Fruit fly (Drosophila melanogaster): ENCODE results near the gene CG14569.

CG14569 gene

dm6 chr3L:21718233-21718632, 13.1 kb downstream of the CG14569 start:
- TF ChIP-seq CG12605 (GFP tag; IDR thresholded peaks at IDR 0.05) (no peak), EcR (GFP tag; optimal IDR thresholded peaks at IDR 0.05) (no peak), CG10348 (GFP tag; IDR thresholded peaks at IDR 0.05) (no peak)

dm6 chr3L:21715974-21716373, 15.4 kb downstream of the CG14569 start:
- TF ChIP-seq Snoo (tag; optimal IDR thresholded peaks at IDR 0.05) (no peak), Pif1A (GFP tag; optimal IDR thresholded peaks at IDR 0.05) (peak; percentile 35), rn (GFP tag; IDR thresholded peaks at IDR 0.05) (no peak), gl (tag; optimal IDR thresholded peaks at IDR 0.05) (no peak), CG8301 (tag; optimal IDR thresholded peaks at IDR 0.05) (peak; percentile 56), CG17806 (tag; optimal IDR thresholded peaks at IDR 0.05) (peak; percentile 46), CG15710 (tag; optimal IDR thresholded peaks at IDR 0.05) (peak; percentile 36), CG13204 (GFP tag; optimal IDR thresholded peaks at IDR 0.05) (no peak), CG14655 (GFP tag; optimal IDR thresholded peaks at IDR 0.05) (peak; percentile 70), CG9948 (tag; optimal IDR thresholded peaks at IDR 0.05) (peak; percentile 45), CG34367 (tag; optimal IDR thresholded peaks at IDR 0.05) (peak; percentile 16), CG8159 (tag; optimal IDR thresholded peaks at IDR 0.05) (peak; percentile 43), Pif1B (GFP tag; optimal IDR thresholded peaks at IDR 0.05) (no peak)

dm6 chr3L:21709785-21710591, 21.4 kb downstream of the CG14569 start:
- no peak for TF ChIP-seq rn (GFP tag; IDR thresholded peaks at IDR 0.05)
- no peak for TF ChIP-seq CG12605 (GFP tag; IDR thresholded peaks at IDR 0.05)
- peak; percentile 89 for TF ChIP-seq CG9948 (tag; optimal IDR thresholded peaks at IDR 0.05)
- peak; percentile 12; the same call in 1 of the 3 replicates for TF ChIP-seq CG4496 (GFP tag; IDR thresholded peaks at IDR 0.05)
- peak; percentile 72 for TF ChIP-seq Pif1B (GFP tag; optimal IDR thresholded peaks at IDR 0.05)
- peak; percentile 92 for TF ChIP-seq CG8159 (tag; optimal IDR thresholded peaks at IDR 0.05)
- TF ChIP-seq Snoo (tag; optimal IDR thresholded peaks at IDR 0.05) = peak; percentile 69
- peak; percentile 28 for TF ChIP-seq Pif1A (GFP tag; optimal IDR thresholded peaks at IDR 0.05)
- TF ChIP-seq CG10348 (GFP tag; IDR thresholded peaks at IDR 0.05) = no peak
- TF ChIP-seq gl (tag; optimal IDR thresholded peaks at IDR 0.05) = peak; percentile 57
- no peak for TF ChIP-seq CG32121 (GFP tag; IDR thresholded peaks at IDR 0.05)
- TF ChIP-seq fd96Ca (GFP tag; IDR thresholded peaks at IDR 0.05) = peak; percentile 55; the same call in 1 of the 3 replicates
- TF ChIP-seq CG14655 (GFP tag; optimal IDR thresholded peaks at IDR 0.05) = peak; percentile 91
- no peak for TF ChIP-seq Ets98B (GFP tag; IDR thresholded peaks at IDR 0.05)
- peak; percentile 64 for TF ChIP-seq CG13204 (GFP tag; optimal IDR thresholded peaks at IDR 0.05)
- peak; percentile 77 for TF ChIP-seq CG34367 (tag; optimal IDR thresholded peaks at IDR 0.05)
- peak; percentile 87 for TF ChIP-seq CG15710 (tag; optimal IDR thresholded peaks at IDR 0.05)
- TF ChIP-seq CG17806 (tag; optimal IDR thresholded peaks at IDR 0.05) = peak; percentile 82
- TF ChIP-seq CG8301 (tag; optimal IDR thresholded peaks at IDR 0.05) = peak; percentile 80
- TF ChIP-seq EcR (GFP tag; optimal IDR thresholded peaks at IDR 0.05) = peak; percentile 74
- TF ChIP-seq D1 (tag; optimal IDR thresholded peaks at IDR 0.05) = peak; percentile 89

- TF ChIP-seq CG8301 (tag; optimal IDR thresholded peaks at IDR 0.05) = peak; percentile 32
- peak; percentile 45 for TF ChIP-seq CG14655 (GFP tag; optimal IDR thresholded peaks at IDR 0.05)
- TF ChIP-seq CG4496 (GFP tag; IDR thresholded peaks at IDR 0.05) = no peak
- TF ChIP-seq Ets98B (GFP tag; IDR thresholded peaks at IDR 0.05) = peak; percentile 6; the same call in 1 of the 2 replicates
These were observed 25.0 kb downstream of the CG14569 start, which contains the start of gene CG32447 for dm6 chr3L:21706144-21706926. Gene CG32447 (minus strand): TSS chr3L:21706365.

- TF ChIP-seq CG9948 (tag; optimal IDR thresholded peaks at IDR 0.05) = no peak
- TF ChIP-seq EcR (GFP tag; optimal IDR thresholded peaks at IDR 0.05) = peak; percentile 66
These were observed 30.4 kb downstream of the CG14569 start for dm6 chr3L:21700945-21701344.

- TF ChIP-seq EcR (GFP tag; optimal IDR thresholded peaks at IDR 0.05) (peak; percentile 75), CG32121 (GFP tag; IDR thresholded peaks at IDR 0.05) (no peak), rn (GFP tag; IDR thresholded peaks at IDR 0.05) (no peak), CG13204 (GFP tag; optimal IDR thresholded peaks at IDR 0.05) (peak; percentile 16)
These were observed 31.3 kb downstream of the CG14569 start for dm6 chr3L:21700052-21700451.

- TF ChIP-seq CG13204 (GFP tag; optimal IDR thresholded peaks at IDR 0.05) (peak; percentile 0), CG4496 (GFP tag; IDR thresholded peaks at IDR 0.05) (no peak)
These were observed 36.7 kb downstream of the CG14569 start for dm6 chr3L:21694647-21695046.
